Worm (Caenorhabditis elegans) whole organism, mixed stage, embryonic: Measurements from ENCODE around the gene lips-1.

Experiments used
- ceh-39 ChIP-seq: fragments of 150-350 bp; optimal IDR thresholded peaks from 2 replicates; lab custom pipeline; 2014; ENCODE audit warnings: missing biosample characterization, missing genetic modification characterization
- ceh-43 ChIP-seq: fragments of 200-800 bp; sonication (Bioruptor generic); optimal IDR thresholded peaks from 2 replicates; lab custom pipeline; 2018; ENCODE audit warnings: mild to moderate bottlenecking, missing genetic modification characterization, moderate library complexity, missing compliant biosample characterization
- ces-1 ChIP-seq: fragments of 150-350 bp; optimal IDR thresholded peaks from 2 replicates; lab custom pipeline; 2014; ENCODE audit warnings: missing biosample characterization, missing genetic modification reagents, missing genetic modification characterization
- mab-5 ChIP-seq: fragments of 150-350 bp; optimal IDR thresholded peaks from 2 replicates; lab custom pipeline; 2014; ENCODE audit warnings: missing biosample characterization, missing genetic modification characterization
- mep-1 ChIP-seq: fragments of 150-350 bp; optimal IDR thresholded peaks from 2 replicates; lab custom pipeline; 2017; ENCODE audit warnings: missing biosample characterization, missing genetic modification reagents, missing genetic modification characterization, inconsistent platforms
- nhr-12 ChIP-seq: fragments of 150-350 bp; optimal IDR thresholded peaks from 2 replicates; lab custom pipeline; 2014; ENCODE audit warnings: missing biosample characterization, missing genetic modification characterization
- nhr-237 ChIP-seq: fragments of 150-350 bp; optimal IDR thresholded peaks from 2 replicates; lab custom pipeline; 2014; ENCODE audit warnings: missing biosample characterization, missing genetic modification characterization
- nhr-28 ChIP-seq: fragments of 150-350 bp; optimal IDR thresholded peaks from 2 replicates; lab custom pipeline; 2014; ENCODE audit warnings: missing biosample characterization, missing genetic modification characterization
- nhr-76 ChIP-seq: sonication (generic microtip); optimal IDR thresholded peaks from 2 replicates; lab custom pipeline; 2017; ENCODE audit warnings: missing biosample characterization, missing genetic modification characterization
- sem-2 ChIP-seq: fragments of 200-800 bp; sonication (Bioruptor generic); optimal IDR thresholded peaks from 2 replicates; lab custom pipeline; 2018; ENCODE audit warnings: mild to moderate bottlenecking, missing genetic modification characterization, missing compliant biosample characterization
- tbx-8 ChIP-seq: fragments of 200-800 bp; sonication (Bioruptor generic); optimal IDR thresholded peaks from 2 replicates; lab custom pipeline; 2018; ENCODE audit warnings: mild to moderate bottlenecking, missing genetic modification characterization, moderate library complexity, missing compliant biosample characterization
- unc-120 ChIP-seq: sonication (generic microtip); optimal IDR thresholded peaks from 2 replicates; lab custom pipeline; 2017; ENCODE audit warnings: missing genetic modification characterization, missing compliant biosample characterization; ENCODE audit not compliant: poor library complexity, severe bottlenecking
- unc-39 ChIP-seq: fragments of 150-350 bp; optimal IDR thresholded peaks from 2 replicates; lab custom pipeline; 2014; ENCODE audit warnings: missing biosample characterization, missing genetic modification characterization
- ztf-11 ChIP-seq: fragments of 150-350 bp; optimal IDR thresholded peaks from 2 replicates; lab custom pipeline; 2014; ENCODE audit warnings: missing biosample characterization, missing genetic modification characterization

The lips-1 gene

DNA sequence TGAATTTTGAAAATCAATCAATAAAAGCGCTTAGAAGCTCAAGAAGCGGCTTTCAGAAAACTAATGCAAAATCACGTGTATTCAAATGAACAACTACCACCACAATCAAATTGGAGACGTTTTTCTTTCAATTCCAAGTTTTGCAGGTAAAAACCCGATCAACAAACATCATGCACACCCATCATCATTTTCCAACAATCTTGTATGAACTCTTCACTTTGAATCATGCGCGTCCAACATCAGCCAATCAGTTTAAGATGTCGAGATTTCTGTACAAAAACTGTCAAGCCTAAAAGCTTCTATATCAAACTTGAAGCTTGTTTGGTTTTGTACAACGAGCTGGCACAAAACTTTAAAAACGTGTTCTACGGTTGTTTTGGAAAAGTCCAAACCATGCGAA, 46.2 kb downstream of the lips-1 start:
- TF ChIP-seq mep-1 (tag; lab: Kevin White, UChicago) = no peak
- no peak for TF ChIP-seq unc-39 (tag; lab: Kevin White, UChicago)
- no peak for TF ChIP-seq nhr-12 (tag; lab: Kevin White, UChicago)

DNA sequence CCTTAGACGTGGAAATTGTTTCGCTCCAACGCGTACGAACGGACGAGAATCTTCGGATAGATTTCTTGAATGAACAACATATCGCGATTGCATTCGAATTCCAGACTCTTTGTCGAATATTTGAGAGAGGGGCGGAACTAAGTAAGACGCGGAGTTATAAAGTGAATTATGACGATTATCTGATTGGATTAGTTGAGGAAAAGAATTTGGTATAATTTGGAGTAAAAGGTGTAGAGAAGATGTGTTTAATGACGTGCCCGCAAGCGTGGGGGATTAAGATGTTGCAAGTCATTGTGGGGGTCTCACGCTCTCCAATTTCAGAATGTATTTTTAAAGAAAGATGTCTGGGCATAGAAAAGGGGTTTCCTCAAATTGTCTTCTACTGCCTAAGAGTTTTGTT, 52.5 kb downstream of the lips-1 start:
- no peak for TF ChIP-seq nhr-237 (tag; lab: Kevin White, UChicago)
- TF ChIP-seq nhr-28 (tag; lab: Kevin White, UChicago) = no peak
- TF ChIP-seq ceh-43 (GFP tag; lab: Kevin White, UChicago) = no peak
- TF ChIP-seq ces-1 (GFP tag; lab: Kevin White, UChicago) = no peak
- no peak for TF ChIP-seq tbx-8 (GFP tag; lab: Kevin White, UChicago)
- no peak for TF ChIP-seq unc-120 (tag; lab: Kevin White, UChicago)
- no peak for TF ChIP-seq ztf-11 (tag; lab: Kevin White, UChicago)
- TF ChIP-seq unc-39 (tag; lab: Kevin White, UChicago) = no peak
- TF ChIP-seq ceh-39 (tag; lab: Kevin White, UChicago) = no peak
- no peak for TF ChIP-seq nhr-12 (tag; lab: Kevin White, UChicago)
- no peak for TF ChIP-seq mab-5 (tag; lab: Kevin White, UChicago)
- TF ChIP-seq sem-2 = no peak
- TF ChIP-seq nhr-76 (tag; lab: Kevin White, UChicago) = no peak
- TF ChIP-seq, all 35 proteins: peak for 0
